Worm (Caenorhabditis elegans) whole organism, L4 larva: ENCODE data around the gene affl-2.

Experiments
- ama-1 ChIP-seq: fragments of 150-350 bp; optimal IDR thresholded peaks from 2 replicates; lab custom pipeline; 2014; ENCODE audit warnings: inconsistent platforms, mixed read lengths
- ceh-82 ChIP-seq: sonication (generic microtip); optimal IDR thresholded peaks from 2 replicates; lab custom pipeline; 2017; ENCODE audit warnings: missing biosample characterization, missing genetic modification characterization
- lsy-2 ChIP-seq, 2 experiments: fragments of 150-350 bp in 1 of 2; sonication (generic microtip) in 1 of 2; optimal IDR thresholded peaks; 2 replicates each; lab custom pipeline; 2014 to 2017; ENCODE audit warnings: missing biosample characterization in 2 of 2, missing genetic modification characterization in 2 of 2
- mep-1 ChIP-seq: fragments of 150-350 bp; sonication (generic microtip); optimal IDR thresholded peaks from 3 replicates; lab custom pipeline; 2014; ENCODE audit warnings: missing biosample characterization, missing genetic modification characterization
- nhr-10 ChIP-seq: fragments of 150-350 bp; optimal IDR thresholded peaks from 2 replicates; lab custom pipeline; 2014; ENCODE audit warnings: missing biosample characterization, missing genetic modification characterization
- nhr-41 ChIP-seq: fragments of 200-800 bp; sonication (Bioruptor generic); IDR thresholded peaks from 2 replicates; pipeline ENCODE4 v1.3.6; 2022; ENCODE audit warnings: missing genetic modification reagents, missing genetic modification characterization, missing compliant biosample characterization
- skn-1 ChIP-seq: fragments of 150-350 bp; optimal IDR thresholded peaks from 2 replicates; lab custom pipeline; 2014; ENCODE audit warnings: missing biosample characterization, missing genetic modification characterization
- zfp-2 ChIP-seq: sonication (generic microtip); optimal IDR thresholded peaks from 2 replicates; lab custom pipeline; 2016; ENCODE audit warnings: mild to moderate bottlenecking, missing genetic modification characterization, missing compliant biosample characterization

- TF ChIP-seq lsy-2 (tag; optimal IDR thresholded peaks at IDR 0.05; lab: Kevin White, UChicago) (no peak), ceh-82 (no peak), zfp-2 (tag; lab: Kevin White, UChicago) (no peak), mep-1 (no peak), nhr-41 (GFP tag; lab: Robert Waterston, UW) (no peak), skn-1 (tag; lab: Kevin White, UChicago) (no peak), ama-1 (lab: Kevin White, UChicago) (no peak), nhr-10 (tag; lab: Kevin White, UChicago) (no peak)
These were observed 10.8 kb upstream of the affl-2 start for ce11 chrIII:423875-424274.
